Fruit fly (Drosophila melanogaster): ENCODE data around the gene ci.

ci gene

DNA sequence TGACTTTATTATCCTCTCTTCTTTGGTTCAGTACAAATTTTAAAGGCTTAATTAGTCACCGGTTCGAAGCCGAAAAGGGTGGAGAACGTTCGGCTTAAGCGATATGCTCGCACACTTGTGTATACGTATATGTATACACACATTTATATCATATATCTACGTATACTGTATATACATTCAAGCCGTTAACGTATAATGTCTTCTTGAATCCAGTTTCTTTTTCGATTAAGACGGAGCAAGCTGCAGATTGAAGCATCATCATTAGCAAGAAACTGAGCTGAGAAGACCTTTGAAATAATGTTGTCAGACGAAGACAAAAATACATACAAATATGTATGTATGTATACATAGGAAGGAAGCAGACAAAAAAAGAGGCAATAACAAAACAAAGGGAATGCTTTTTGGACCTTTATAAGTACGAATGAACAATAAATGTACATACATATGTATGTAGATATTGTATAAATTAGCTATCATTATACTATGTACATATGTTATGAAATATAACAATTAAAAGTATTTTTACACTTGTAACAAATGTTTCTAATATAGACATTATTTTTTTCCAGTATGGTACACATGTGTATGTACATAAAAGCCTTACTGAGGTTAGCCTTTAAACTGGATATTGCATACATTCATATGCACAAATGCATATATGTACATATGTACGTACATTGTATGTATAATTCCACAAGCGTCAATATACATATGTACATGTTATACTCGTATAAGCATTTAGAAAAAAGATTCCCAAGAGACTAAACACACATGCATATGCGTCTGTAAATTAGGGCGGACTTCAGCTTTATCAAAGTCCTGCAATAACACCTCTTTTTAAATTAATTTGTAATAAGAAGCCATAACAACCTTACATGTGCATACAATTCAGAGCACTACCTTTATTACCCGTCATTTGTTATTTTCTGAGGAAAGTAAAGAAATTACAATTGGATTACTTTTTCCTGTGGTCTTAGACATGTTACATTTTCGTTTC lies 3.5 kb upstream of the ci start:
- no peak for TF ChIP-seq CG17801 (GFP tag; optimal IDR thresholded peaks at IDR 0.05; ENCODE audit: partially characterized antibody)

DNA sequence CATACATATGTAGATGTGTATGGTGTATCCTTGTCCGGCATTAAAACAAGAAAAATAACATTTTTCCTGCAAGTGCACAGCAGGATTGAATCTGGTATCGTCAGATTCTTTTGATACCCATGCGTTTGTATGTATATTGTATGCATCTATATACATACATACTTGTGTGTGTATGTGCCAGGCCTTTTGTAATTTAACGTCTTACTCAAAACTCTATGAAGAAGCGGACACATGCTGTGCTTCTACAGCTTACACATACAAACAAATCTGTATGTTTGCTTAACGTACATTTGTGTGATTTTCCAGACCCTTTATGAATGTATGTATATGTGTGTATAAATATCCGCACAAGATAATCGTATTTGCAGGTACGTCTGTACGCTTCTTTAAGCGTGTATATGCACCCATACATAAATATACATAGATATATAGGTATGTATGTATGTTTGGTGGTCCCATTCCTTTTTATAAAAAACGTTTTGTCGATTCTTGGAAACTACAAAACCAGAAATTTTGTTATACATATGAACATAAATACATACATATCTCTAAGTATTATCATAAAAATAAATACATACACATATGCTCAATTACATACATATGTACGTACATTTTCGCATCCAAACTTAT lies 2.2 kb upstream of the ci start:
- no peak for TF ChIP-seq CG17801 (GFP tag; optimal IDR thresholded peaks at IDR 0.05; ENCODE audit: partially characterized antibody)

DNA sequence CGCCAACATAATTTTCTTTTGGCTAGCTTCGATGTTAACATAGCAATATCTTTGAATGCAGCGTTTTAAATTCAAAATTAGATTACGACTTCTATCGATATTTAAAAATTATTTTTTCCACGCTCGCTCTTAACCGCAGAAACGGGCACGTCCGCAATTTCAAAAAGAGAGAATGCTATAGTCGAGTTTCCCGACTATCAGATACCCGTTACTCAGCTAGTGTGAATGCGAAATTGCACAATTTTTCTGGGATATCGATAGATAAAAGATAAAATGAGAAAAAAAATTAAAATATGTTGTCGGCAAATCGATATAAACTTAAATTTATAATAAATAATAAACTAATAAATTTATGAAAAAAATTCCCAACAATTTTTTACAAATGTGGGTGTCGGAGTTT lies 2.2 kb downstream of the ci start:
- TF ChIP-seq CG17801 (GFP tag; optimal IDR thresholded peaks at IDR 0.05; ENCODE audit: partially characterized antibody), result no peak

DNA sequence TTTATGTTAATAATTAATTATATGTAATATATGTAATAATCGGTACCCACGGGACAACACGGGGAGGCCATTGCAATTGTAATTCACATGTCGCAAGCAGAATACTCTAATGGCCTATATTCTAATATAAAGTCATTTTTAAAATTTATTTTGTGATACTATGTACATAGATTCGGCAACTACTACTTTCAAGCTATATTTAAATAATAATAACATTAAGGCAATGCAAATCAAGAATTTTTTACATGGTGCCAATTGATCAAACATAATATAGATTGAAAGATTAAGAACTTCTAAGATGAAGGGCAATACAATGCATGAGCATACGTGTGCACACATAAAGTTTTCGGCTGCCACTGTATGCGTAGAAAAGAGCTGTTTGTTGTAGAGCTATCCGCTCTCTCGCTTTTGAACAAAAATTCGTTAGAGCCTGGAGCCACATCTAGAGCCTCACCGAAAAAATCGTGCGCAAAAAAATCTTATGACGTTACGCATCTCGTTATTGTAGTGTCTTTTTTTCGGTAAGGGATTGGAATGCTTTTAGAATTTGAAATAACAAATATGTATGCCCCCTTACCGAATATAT lies 9.8 kb downstream of the ci start:
- no peak for TF ChIP-seq CG17801 (GFP tag; optimal IDR thresholded peaks at IDR 0.05; ENCODE audit: partially characterized antibody)

DNA sequence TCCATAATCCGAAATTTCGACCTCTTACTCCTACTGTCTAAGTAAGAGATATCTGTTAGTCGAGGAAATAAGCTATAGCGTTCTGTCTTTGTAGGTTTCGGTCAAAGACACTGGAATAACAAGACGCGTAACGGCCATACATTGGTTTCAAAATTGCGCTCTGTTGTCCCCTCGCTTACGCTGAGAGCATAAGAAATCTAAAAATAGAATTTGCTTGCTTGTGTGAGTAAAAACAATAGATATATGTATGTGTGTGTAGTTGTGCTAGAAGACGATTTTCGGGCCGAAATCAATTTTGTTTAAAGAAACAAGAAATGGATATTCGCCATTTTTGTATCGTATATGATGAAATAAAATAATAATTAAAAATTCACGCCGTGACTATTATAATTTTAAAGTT lies 10.4 kb downstream of the ci start:
- TF ChIP-seq CG17801 (GFP tag; optimal IDR thresholded peaks at IDR 0.05; ENCODE audit: partially characterized antibody), result no peak

DNA sequence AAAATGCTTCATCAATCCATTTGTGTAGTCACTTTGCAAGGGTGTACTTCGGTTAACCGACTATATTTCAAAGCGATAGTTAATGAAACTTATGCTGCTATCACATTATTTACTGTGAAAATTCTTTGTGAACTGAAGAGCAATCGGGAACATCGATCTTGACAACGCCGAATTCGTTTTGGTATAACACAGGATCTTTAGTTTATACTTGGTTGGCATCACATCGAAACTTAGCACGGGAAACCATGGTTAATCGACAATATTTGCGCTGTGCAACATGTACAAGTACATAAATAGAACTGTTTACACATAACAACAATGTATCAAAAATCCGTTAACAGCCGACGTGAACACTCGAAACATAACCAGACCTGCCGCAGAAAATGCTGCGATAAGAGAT lies 12.1 kb downstream of the ci start:
- no peak for TF ChIP-seq CG17801 (GFP tag; optimal IDR thresholded peaks at IDR 0.05; ENCODE audit: partially characterized antibody)

DNA sequence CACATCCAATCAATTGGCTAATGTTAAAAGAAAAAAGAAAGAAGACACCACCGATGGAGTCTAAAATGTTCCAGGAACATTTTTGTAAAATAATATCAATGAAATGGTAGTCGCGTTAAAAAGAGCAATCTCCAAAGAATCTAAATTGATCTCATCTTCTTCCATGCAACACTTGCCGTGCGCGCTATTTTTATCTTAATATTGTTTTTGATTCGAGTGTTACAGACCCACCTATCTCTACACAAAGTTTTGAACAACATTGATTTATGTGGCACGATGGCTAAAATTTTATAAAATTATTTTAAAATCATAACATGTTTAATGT lies 12.9 kb downstream of the ci start:
- TF ChIP-seq CG17801 (GFP tag; optimal IDR thresholded peaks at IDR 0.05; ENCODE audit: partially characterized antibody), result no peak

DNA sequence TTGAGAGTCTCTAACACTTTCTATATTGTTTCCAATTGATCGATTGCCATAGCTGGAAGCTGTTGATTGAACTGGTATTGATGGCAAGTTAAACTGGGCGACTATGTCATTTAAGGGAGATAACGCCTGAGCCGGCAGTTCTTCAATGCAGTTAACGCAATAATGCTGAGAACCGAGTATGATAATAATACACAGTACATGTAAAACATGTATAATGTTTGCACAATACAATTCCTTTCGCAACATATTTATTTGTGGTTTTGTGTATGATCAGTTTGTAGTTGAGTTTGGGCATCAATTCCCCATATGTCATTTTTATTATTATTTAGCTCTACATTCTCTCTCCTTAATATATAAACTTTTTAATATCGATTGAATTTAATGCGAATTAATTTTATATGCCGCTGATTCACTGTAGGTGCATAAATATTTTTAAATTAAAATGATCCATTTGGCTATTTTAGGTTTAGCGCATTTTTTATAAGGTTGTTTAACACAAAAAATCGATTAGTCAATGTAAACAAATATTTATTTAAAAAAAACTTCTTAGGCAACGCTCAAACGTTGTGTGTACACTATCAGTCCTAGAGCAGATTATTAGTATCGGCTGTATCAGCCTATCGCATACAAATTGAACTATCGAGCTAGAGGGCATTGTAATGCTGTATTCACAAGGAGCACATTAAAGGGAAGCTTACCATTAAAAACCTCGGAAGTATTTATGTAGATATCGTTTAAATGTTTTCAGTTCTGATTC lies 13.5 kb downstream of the ci start, which contains the start of gene PlexB:
PlexB (minus strand) TSS at position 600 of the 757 bp plus-strand sequence.
- no peak for TF ChIP-seq CG17801 (GFP tag; optimal IDR thresholded peaks at IDR 0.05; ENCODE audit: partially characterized antibody)

DNA sequence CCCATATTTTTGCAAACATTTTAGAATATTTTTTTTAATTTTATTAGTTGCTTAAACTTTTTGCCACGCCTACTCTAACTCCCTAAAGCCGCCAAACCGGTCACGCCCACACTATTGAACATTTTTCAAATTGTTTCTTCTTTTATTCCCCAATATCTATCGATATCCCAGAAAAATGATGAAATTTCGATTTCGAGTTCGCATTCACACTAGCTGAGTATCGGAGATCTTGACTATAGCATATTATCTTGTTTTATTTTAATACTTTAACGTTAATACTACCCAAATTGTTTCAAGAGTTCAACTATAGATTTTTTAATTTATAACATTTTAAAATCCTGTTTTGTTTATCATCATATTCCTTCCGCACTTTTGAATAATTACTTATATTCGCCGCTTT lies 14.5 kb downstream of the ci start:
- no peak for TF ChIP-seq CG17801 (GFP tag; optimal IDR thresholded peaks at IDR 0.05; ENCODE audit: partially characterized antibody)

DNA sequence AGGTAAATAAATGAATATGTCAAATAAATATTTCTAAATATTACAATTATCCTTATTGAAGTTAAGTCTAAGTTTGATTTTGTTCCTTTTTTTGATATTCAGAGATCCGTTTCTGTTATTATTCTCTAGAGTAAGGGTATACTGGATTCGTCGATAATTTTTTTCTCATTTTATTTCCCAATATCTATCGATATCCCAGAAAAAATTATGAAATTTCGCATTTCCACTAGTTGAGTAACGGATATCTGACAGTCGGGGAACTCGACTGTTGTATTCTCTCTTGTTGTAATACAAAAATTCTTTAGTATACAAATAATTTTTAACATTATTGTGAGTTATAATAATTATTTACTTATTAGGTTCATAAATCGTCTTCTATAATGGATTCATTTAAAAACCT lies 55.4 kb downstream of the ci start:
- TF ChIP-seq CG17801 (GFP tag; optimal IDR thresholded peaks at IDR 0.05; ENCODE audit: partially characterized antibody), result no peak

DNA sequence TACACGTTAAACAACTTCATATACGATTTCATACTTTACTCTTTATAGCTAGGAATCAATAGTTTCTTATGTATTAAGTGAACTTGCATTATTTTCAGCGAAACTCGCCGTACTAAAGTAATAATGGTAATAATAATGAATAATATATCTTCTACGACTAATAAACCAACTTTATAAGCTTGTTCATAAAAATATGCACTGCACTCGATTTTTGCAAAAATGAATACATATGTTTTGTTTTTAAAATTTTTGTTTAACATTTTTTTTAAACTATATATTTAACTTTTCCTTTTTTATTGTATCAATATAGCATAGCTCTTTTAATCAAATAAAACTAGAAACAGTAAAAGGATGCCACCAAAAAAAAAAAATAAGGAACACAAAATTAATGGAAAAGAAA lies 56.3 kb downstream of the ci start, which contains the start of gene JYalpha:
JYalpha (plus strand) TSS at position 301 of the 400 bp plus-strand sequence.
- no peak for TF ChIP-seq CG17801 (GFP tag; optimal IDR thresholded peaks at IDR 0.05; ENCODE audit: partially characterized antibody)
